Worm (Caenorhabditis elegans) whole organism, late embryonic: ENCODE results near the gene R07E5.19.
A peak's percentile ranks its signal among the peaks of the same experiment; 100 is the strongest.

Experiments
- C08G9.2 ChIP-seq: sonication (generic microtip); optimal IDR thresholded peaks from 2 replicates; lab custom pipeline; 2016; ENCODE audit warnings: mild to moderate bottlenecking, missing genetic modification characterization, moderate library complexity, missing compliant biosample characterization
- F13H6.1 ChIP-seq: sonication (generic microtip); optimal IDR thresholded peaks from 2 replicates; lab custom pipeline; 2016; ENCODE audit warnings: missing genetic modification characterization, missing compliant biosample characterization
- K02D7.2 ChIP-seq: sonication (generic microtip); optimal IDR thresholded peaks from 2 replicates; lab custom pipeline; 2017; ENCODE audit warnings: mild to moderate bottlenecking, missing genetic modification characterization, missing compliant biosample characterization
- Y22D7AL.16 ChIP-seq: sonication (generic microtip); optimal IDR thresholded peaks from 2 replicates; lab custom pipeline; 2016; ENCODE audit warnings: missing genetic modification characterization, missing compliant biosample characterization
- ahr-1 ChIP-seq: sonication (generic microtip); optimal IDR thresholded peaks from 2 replicates; lab custom pipeline; 2016; ENCODE audit warnings: missing genetic modification characterization, missing compliant biosample characterization
- ama-1 ChIP-seq: fragments of 150-350 bp; optimal IDR thresholded peaks from 2 replicates; lab custom pipeline; 2014
- ceh-14 ChIP-seq: sonication (generic microtip); optimal IDR thresholded peaks from 2 replicates; lab custom pipeline; 2016; ENCODE audit warnings: missing genotype, missing genetic modification characterization, missing compliant biosample characterization
- ceh-18 ChIP-seq: sonication (generic microtip); optimal IDR thresholded peaks from 2 replicates; lab custom pipeline; 2016; ENCODE audit warnings: missing genetic modification characterization, missing compliant biosample characterization
- ceh-19 ChIP-seq: fragments of 200-800 bp; sonication (Bioruptor generic); optimal IDR thresholded peaks from 2 replicates; lab custom pipeline; 2018; ENCODE audit warnings: mild to moderate bottlenecking, missing genetic modification characterization, missing compliant biosample characterization
- ceh-2 ChIP-seq: sonication (generic microtip); optimal IDR thresholded peaks from 2 replicates; lab custom pipeline; 2016; ENCODE audit warnings: missing genotype, missing genetic modification characterization, missing compliant biosample characterization
- ceh-22 ChIP-seq: sonication (generic microtip); optimal IDR thresholded peaks from 2 replicates; lab custom pipeline; 2017; ENCODE audit warnings: missing biosample characterization, missing genetic modification characterization
- ceh-24 ChIP-seq: sonication (generic microtip); optimal IDR thresholded peaks from 2 replicates; lab custom pipeline; 2016; ENCODE audit warnings: mild to moderate bottlenecking, missing genetic modification characterization, missing compliant biosample characterization
- ceh-30 ChIP-seq: fragments of 150-350 bp; optimal IDR thresholded peaks from 2 replicates; lab custom pipeline; 2014; ENCODE audit warnings: missing biosample characterization, missing genetic modification characterization
- ceh-31 ChIP-seq: sonication (generic microtip); optimal IDR thresholded peaks from 2 replicates; lab custom pipeline; 2016; ENCODE audit warnings: missing genetic modification characterization, missing compliant biosample characterization
- ceh-45 ChIP-seq: fragments of 200-800 bp; sonication (Bioruptor generic); IDR thresholded peaks from 2 replicates; pipeline ENCODE4 v1.3.6; 2022; ENCODE audit warnings: missing genetic modification reagents, missing genetic modification characterization, missing compliant biosample characterization
- dve-1 ChIP-seq: sonication (generic microtip); optimal IDR thresholded peaks from 2 replicates; lab custom pipeline; 2017; ENCODE audit warnings: antibody characterized with exemption, mild to moderate bottlenecking, missing genetic modification characterization, missing compliant biosample characterization
- ets-4 ChIP-seq: sonication (generic microtip); optimal IDR thresholded peaks from 2 replicates; lab custom pipeline; 2016; ENCODE audit warnings: missing genetic modification characterization, missing compliant biosample characterization
- fkh-10 ChIP-seq: fragments of 150-350 bp; optimal IDR thresholded peaks from 2 replicates; lab custom pipeline; 2014; ENCODE audit warnings: missing biosample characterization, missing genetic modification reagents, missing genetic modification characterization
- gmeb-2 ChIP-seq: sonication (generic microtip); optimal IDR thresholded peaks from 2 replicates; lab custom pipeline; 2016; ENCODE audit warnings: missing genetic modification characterization, inconsistent platforms, missing compliant biosample characterization
- lim-6 ChIP-seq: sonication (generic microtip); optimal IDR thresholded peaks from 2 replicates; lab custom pipeline; 2016; ENCODE audit warnings: missing genetic modification characterization, missing compliant biosample characterization
- mec-3 ChIP-seq: sonication (generic microtip); optimal IDR thresholded peaks from 2 replicates; lab custom pipeline; 2016; ENCODE audit warnings: borderline replicate concordance, missing genetic modification characterization, missing compliant biosample characterization
- nfya-1 ChIP-seq: sonication (generic microtip); optimal IDR thresholded peaks from 2 replicates; lab custom pipeline; 2017; ENCODE audit warnings: missing genetic modification characterization, mild to moderate bottlenecking, missing compliant biosample characterization, antibody characterized with exemption, moderate library complexity
- odd-2 ChIP-seq: sonication (generic microtip); optimal IDR thresholded peaks from 2 replicates; lab custom pipeline; 2017; ENCODE audit warnings: antibody characterized with exemption, mild to moderate bottlenecking, missing genetic modification characterization, missing compliant biosample characterization
- pag-3 ChIP-seq: sonication (generic microtip); optimal IDR thresholded peaks from 2 replicates; lab custom pipeline; 2016; ENCODE audit warnings: missing compliant biosample characterization, missing genetic modification characterization, borderline replicate concordance
- pat-9 ChIP-seq: fragments of 200-800 bp; sonication (Bioruptor generic); optimal IDR thresholded peaks from 2 replicates; lab custom pipeline; 2018; ENCODE audit warnings: mild to moderate bottlenecking, missing genetic modification characterization, moderate library complexity, missing compliant biosample characterization
- pha-2 ChIP-seq: sonication (generic microtip); optimal IDR thresholded peaks from 2 replicates; lab custom pipeline; 2017; ENCODE audit warnings: mild to moderate bottlenecking, missing genetic modification characterization, missing compliant biosample characterization
- pqm-1 ChIP-seq: sonication (generic microtip); optimal IDR thresholded peaks from 2 replicates; lab custom pipeline; 2016; ENCODE audit warnings: missing genetic modification characterization, missing compliant biosample characterization
- pros-1 ChIP-seq: fragments of 150-350 bp; optimal IDR thresholded peaks from 2 replicates; lab custom pipeline; 2014; ENCODE audit warnings: missing biosample characterization, missing genetic modification reagents, missing genetic modification characterization
- ref-2 ChIP-seq: sonication (generic microtip); optimal IDR thresholded peaks from 2 replicates; lab custom pipeline; 2016; ENCODE audit warnings: missing genetic modification characterization, missing compliant biosample characterization
- sdc-2 ChIP-seq: sonication (generic microtip); optimal IDR thresholded peaks from 2 replicates; lab custom pipeline; 2016; ENCODE audit warnings: missing genotype, missing genetic modification characterization, missing compliant biosample characterization
- sox-2 ChIP-seq: fragments of 200-800 bp; sonication (Bioruptor generic); IDR thresholded peaks from 2 replicates; pipeline ENCODE4 v1.3.6; 2022; ENCODE audit warnings: missing genetic modification reagents, missing genetic modification characterization, missing compliant biosample characterization
- sox-4 ChIP-seq: sonication (generic microtip); optimal IDR thresholded peaks from 2 replicates; lab custom pipeline; 2017; ENCODE audit warnings: mild to moderate bottlenecking, missing genetic modification characterization, inconsistent platforms, missing compliant biosample characterization
- syd-9 ChIP-seq: sonication (generic microtip); optimal IDR thresholded peaks from 2 replicates; lab custom pipeline; 2016; ENCODE audit warnings: mild to moderate bottlenecking, missing genetic modification characterization, moderate library complexity, missing compliant biosample characterization
- tbx-7 ChIP-seq: sonication (generic microtip); optimal IDR thresholded peaks from 2 replicates; lab custom pipeline; 2016; ENCODE audit warnings: missing genotype, missing genetic modification characterization, missing compliant biosample characterization
- unc-42 ChIP-seq: sonication (generic microtip); optimal IDR thresholded peaks from 2 replicates; lab custom pipeline; 2016; ENCODE audit warnings: missing genotype, missing genetic modification characterization, missing compliant biosample characterization
- unc-55 ChIP-seq: sonication (generic microtip); optimal IDR thresholded peaks from 2 replicates; lab custom pipeline; 2017; ENCODE audit warnings: missing biosample characterization, missing genetic modification reagents, missing genetic modification characterization
- zip-5 ChIP-seq: sonication (generic microtip); optimal IDR thresholded peaks from 2 replicates; lab custom pipeline; 2016; ENCODE audit warnings: missing genetic modification characterization, missing compliant biosample characterization

The R07E5.19 gene

DNA sequence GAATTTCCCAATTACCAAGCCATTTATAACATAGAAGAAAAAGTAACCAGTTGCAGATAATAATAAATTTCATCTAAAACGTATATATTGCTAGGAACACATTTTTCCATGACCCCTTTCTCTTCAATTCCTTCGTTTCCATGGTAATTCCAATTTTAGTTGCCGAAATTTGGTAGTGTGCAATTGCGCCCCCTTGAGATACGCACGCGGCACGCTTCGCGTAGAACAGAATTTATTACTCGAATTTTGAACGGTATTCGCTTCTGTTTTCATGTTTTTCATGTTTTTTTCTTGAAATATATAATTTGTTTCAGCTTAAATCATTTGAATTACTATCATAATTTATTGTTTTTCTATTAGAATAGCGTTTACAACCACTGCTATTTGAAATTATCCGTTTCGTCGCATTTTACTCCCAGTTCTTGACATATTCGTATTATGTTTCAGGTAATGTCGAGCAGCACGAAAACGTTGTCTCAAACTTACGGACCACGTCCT lies 13.5 kb downstream of the R07E5.19 start, which contains the start of the genes R07E5.17 and snfc-5:
TSS of gene R07E5.17 (minus strand) at position 98 of the 498 bp plus-strand sequence.
TSS of gene snfc-5 (plus strand) at position 448 of the 498 bp plus-strand sequence.
- TF ChIP-seq ceh-18 (tag; lab: Kevin White, UChicago) (peak; percentile 25), ceh-31 (tag; lab: Kevin White, UChicago) (peak; percentile 27), unc-55 (GFP tag; lab: Kevin White, UChicago) (no peak), ceh-14 (tag; lab: Kevin White, UChicago) (peak; percentile 44), unc-42 (tag; lab: Kevin White, UChicago) (peak; percentile 37)

ce11 chrIII:4401142-4401541 lies 16.7 kb downstream of the R07E5.19 start, which contains the start of gene R07E5.15:
Gene R07E5.15, plus strand, starts transcription at chrIII:4401442.
- TF ChIP-seq ceh-24 (tag; lab: Kevin White, UChicago) (no peak), sox-2 (no peak), ceh-45 (no peak), tbx-7 (tag; lab: Kevin White, UChicago) (no peak), pqm-1 (tag; lab: Kevin White, UChicago) (no peak), K02D7.2 (tag; lab: Kevin White, UChicago) (no peak), fkh-10 (GFP tag; lab: Kevin White, UChicago) (no peak), ceh-2 (tag; lab: Kevin White, UChicago) (no peak), ets-4 (tag; lab: Kevin White, UChicago) (no peak), pros-1 (tag; lab: Kevin White, UChicago) (no peak), dve-1 (tag; lab: Kevin White, UChicago) (no peak), sdc-2 (tag; lab: Kevin White, UChicago) (no peak), sox-4 (tag; lab: Kevin White, UChicago) (no peak), ceh-31 (tag; lab: Kevin White, UChicago) (no peak), gmeb-2 (no peak), zip-5 (tag; lab: Kevin White, UChicago) (no peak)

DNA sequence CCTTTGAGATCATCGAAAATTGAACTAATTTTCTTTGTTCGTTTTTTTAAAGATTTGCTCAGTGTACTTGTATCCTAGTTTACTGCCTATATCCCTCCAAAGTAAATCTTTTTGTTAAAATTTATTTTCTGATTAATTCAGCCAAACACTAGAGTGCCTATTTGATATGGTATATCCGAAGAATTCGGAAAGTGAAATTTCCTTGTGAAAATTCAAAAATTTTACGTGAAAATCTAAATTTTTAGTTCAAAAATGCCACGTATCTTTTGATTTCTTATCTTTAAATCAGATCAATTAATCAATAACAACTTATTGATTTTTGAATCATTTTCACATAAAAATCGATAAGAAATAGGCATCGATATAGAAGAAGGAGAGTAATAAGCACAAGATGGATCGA lies 19.4 kb downstream of the R07E5.19 start, which contains the start of gene R07E5.6:
TSS of gene R07E5.6 (plus strand) at position 301 of the 400 bp plus-strand sequence.
- TF ChIP-seq C08G9.2 (tag; lab: Kevin White, UChicago) (no peak), dve-1 (tag; lab: Kevin White, UChicago) (no peak), ahr-1 (tag; lab: Kevin White, UChicago) (no peak), lim-6 (no peak), ceh-22 (tag; lab: Kevin White, UChicago) (no peak), F13H6.1 (tag; lab: Kevin White, UChicago) (no peak), pros-1 (tag; lab: Kevin White, UChicago) (no peak), mec-3 (tag; lab: Kevin White, UChicago) (no peak), Y22D7AL.16 (tag; lab: Kevin White, UChicago) (no peak), ama-1 (no peak), ceh-19 (GFP tag; lab: Kevin White, UChicago) (no peak), gmeb-2 (no peak), unc-55 (GFP tag; lab: Kevin White, UChicago) (no peak)

DNA sequence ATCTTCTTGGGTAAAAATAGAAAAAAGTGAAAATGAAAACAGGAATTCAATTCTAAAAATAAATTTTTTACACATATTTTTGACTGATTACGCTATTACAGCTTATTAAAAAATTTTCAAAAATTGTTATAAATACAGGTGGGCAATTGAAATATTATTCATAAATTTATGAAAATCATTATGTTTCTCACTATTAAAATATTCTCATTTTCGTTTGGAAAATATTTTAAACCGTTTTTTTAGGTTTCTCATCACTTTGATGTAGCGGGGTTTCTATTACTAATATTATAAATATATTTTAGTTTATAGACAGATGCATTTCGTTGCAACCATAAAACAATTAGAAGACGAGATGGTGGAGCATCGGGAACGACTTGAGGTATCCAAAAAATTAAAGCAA lies 20.7 kb downstream of the R07E5.19 start, which contains the start of gene R07E5.5:
TSS of gene R07E5.5 (plus strand) at position 301 of the 400 bp plus-strand sequence.
- TF ChIP-seq pha-2 (tag; lab: Kevin White, UChicago) (no peak), ama-1 (no peak), ets-4 (tag; lab: Kevin White, UChicago) (no peak), pat-9 (tag; lab: Kevin White, UChicago) (no peak), unc-42 (tag; lab: Kevin White, UChicago) (no peak), pqm-1 (tag; lab: Kevin White, UChicago) (no peak), nfya-1 (tag; lab: Kevin White, UChicago) (no peak), syd-9 (tag; lab: Kevin White, UChicago) (no peak), ceh-30 (tag; lab: Kevin White, UChicago) (no peak), odd-2 (tag; lab: Kevin White, UChicago) (no peak), ahr-1 (tag; lab: Kevin White, UChicago) (no peak), pag-3 (tag; lab: Kevin White, UChicago) (no peak), ceh-22 (tag; lab: Kevin White, UChicago) (no peak), ref-2 (tag; lab: Kevin White, UChicago) (no peak)
